Fruit fly (Drosophila melanogaster) whole organism, embryonic: ENCODE data around the gene Trs20.
A peak's percentile ranks its signal among the peaks of the same experiment; 100 is the strongest.

Source experiments
- BEAF-32 ChIP-seq: fragments of 200-800 bp; sonication (Bioruptor generic); optimal IDR thresholded peaks from 3 replicates; lab custom pipeline; 2017; ENCODE audit warnings: missing biosample characterization, missing genetic modification characterization, mild to moderate bottlenecking, moderate library complexity, missing genetic modification reagents
- Bgb ChIP-seq: fragments of 200-800 bp; sonication (Bioruptor generic); IDR thresholded peaks from 2 replicates; pipeline ENCODE4 v1.3.6; 2022; ENCODE audit warnings: missing biosample characterization, missing genetic modification characterization; ENCODE audit not compliant: partially characterized antibody
- CG10959 ChIP-seq: fragments of 200-800 bp; sonication (Bioruptor generic); IDR thresholded peaks from 2 replicates; pipeline ENCODE4 v1.3.6; 2022; ENCODE audit warnings: missing biosample characterization, missing genetic modification characterization
- CG11085 ChIP-seq: fragments of 200-800 bp; sonication (Bioruptor generic); IDR thresholded peaks from 2 replicates; pipeline ENCODE4 v1.3.6; 2022; ENCODE audit warnings: missing biosample characterization, missing genetic modification characterization
- CG12299 ChIP-seq: fragments of 200-800 bp; sonication (Bioruptor generic); optimal IDR thresholded peaks from 2 replicates; lab custom pipeline; 2018; ENCODE audit warnings: missing biosample characterization, mild to moderate bottlenecking, missing genetic modification characterization
- CG12942 ChIP-seq: fragments of 200-800 bp; sonication (Bioruptor generic); optimal IDR thresholded peaks from 3 replicates; lab custom pipeline; 2016; ENCODE audit warnings: missing biosample characterization, missing genetic modification characterization
- CG13624 ChIP-seq: fragments of 200-800 bp; sonication (Bioruptor generic); optimal IDR thresholded peaks from 2 replicates; lab custom pipeline; 2016; ENCODE audit warnings: missing biosample characterization, missing genetic modification characterization
- CG14667 ChIP-seq: fragments of 200-800 bp; sonication (Bioruptor generic); IDR thresholded peaks from 2 replicates; pipeline ENCODE4 v1.3.6; 2022; ENCODE audit warnings: missing biosample characterization, missing genetic modification characterization
- CG14710 ChIP-seq: fragments of 200-800 bp; sonication (Bioruptor generic); optimal IDR thresholded peaks from 3 replicates; lab custom pipeline; 2019; ENCODE audit warnings: missing biosample characterization, mild to moderate bottlenecking, missing genetic modification characterization, moderate library complexity
- CG17186 ChIP-seq: fragments of 200-800 bp; sonication (Bioruptor generic); optimal IDR thresholded peaks from 3 replicates; lab custom pipeline; 2017; ENCODE audit warnings: missing biosample characterization, missing genetic modification reagents, missing genetic modification characterization
- CG18262 ChIP-seq: fragments of 200-800 bp; optimal IDR thresholded peaks from 3 replicates; lab custom pipeline; 2019; ENCODE audit warnings: missing biosample characterization, mild to moderate bottlenecking, missing genetic modification characterization, moderate library complexity
- CG1832 ChIP-seq: fragments of 200-800 bp; sonication (Bioruptor generic); optimal IDR thresholded peaks from 2 replicates; lab custom pipeline; 2017; ENCODE audit warnings: missing biosample characterization, mild to moderate bottlenecking, missing genetic modification characterization, inconsistent platforms
- CG18764 ChIP-seq: fragments of 200-800 bp; sonication (Bioruptor generic); optimal IDR thresholded peaks from 3 replicates; lab custom pipeline; 2016; ENCODE audit warnings: missing biosample characterization, missing genetic modification characterization
- CG3407 ChIP-seq: fragments of 200-800 bp; sonication (Bioruptor generic); optimal IDR thresholded peaks from 2 replicates; lab custom pipeline; 2018; ENCODE audit warnings: missing biosample characterization, mild to moderate bottlenecking, missing genetic modification characterization
- CG42726 ChIP-seq: fragments of 200-800 bp; sonication (Bioruptor generic); IDR thresholded peaks from 2 replicates; pipeline ENCODE4 v1.3.6; 2022; ENCODE audit warnings: missing biosample characterization, missing genetic modification characterization; ENCODE audit not compliant: partially characterized antibody
- CG4360 ChIP-seq: fragments of 200-800 bp; sonication (Bioruptor generic); IDR thresholded peaks from 2 replicates; pipeline ENCODE4 v1.3.6; 2022; ENCODE audit warnings: missing biosample characterization, missing genetic modification characterization
- CG4730 ChIP-seq: fragments of 200-800 bp; sonication (Bioruptor generic); IDR thresholded peaks from 2 replicates; pipeline ENCODE4 v1.3.6; 2022; ENCODE audit warnings: missing biosample characterization, missing genetic modification characterization
- CG7372 ChIP-seq: fragments of 200-800 bp; sonication (Bioruptor generic); IDR thresholded peaks from 2 replicates; pipeline ENCODE4 v1.3.6; 2022; ENCODE audit warnings: missing biosample characterization, missing genetic modification characterization
- CG7556 ChIP-seq: fragments of 200-800 bp; sonication (Bioruptor generic); optimal IDR thresholded peaks from 2 replicates; lab custom pipeline; 2017; ENCODE audit warnings: missing biosample characterization, mild to moderate bottlenecking, missing genetic modification characterization
- CG7963 ChIP-seq: fragments of 200-800 bp; sonication (Bioruptor generic); IDR thresholded peaks from 3 replicates; pipeline ENCODE4 v1.3.6; 2022; ENCODE audit warnings: missing biosample characterization, missing genetic modification characterization; ENCODE audit not compliant: partially characterized antibody
- CG8765 ChIP-seq: fragments of 200-800 bp; sonication (Bioruptor generic); IDR thresholded peaks from 2 replicates; pipeline ENCODE4 v1.3.6; 2022; ENCODE audit warnings: missing biosample characterization, missing genetic modification characterization
- CG9876 ChIP-seq: fragments of 200-800 bp; sonication (Bioruptor generic); optimal IDR thresholded peaks from 2 replicates; lab custom pipeline; 2016; ENCODE audit warnings: missing biosample characterization, missing genetic modification characterization
- CG9932 ChIP-seq: fragments of 200-800 bp; sonication (Bioruptor generic); IDR thresholded peaks from 2 replicates; pipeline ENCODE4 v1.3.6; 2022; ENCODE audit warnings: missing biosample characterization, missing genetic modification characterization
- Chrac-16 ChIP-seq: fragments of 200-800 bp; sonication (Bioruptor generic); optimal IDR thresholded peaks from 3 replicates; lab custom pipeline; 2016; ENCODE audit warnings: missing biosample characterization, missing genetic modification characterization
- CoRest ChIP-seq: fragments of 200-800 bp; sonication (Bioruptor generic); optimal IDR thresholded peaks from 3 replicates; lab custom pipeline; 2018; ENCODE audit warnings: missing biosample characterization, mild to moderate bottlenecking, missing genetic modification characterization, moderate library complexity
- CrebB ChIP-seq: fragments of 200-800 bp; sonication (Bioruptor generic); optimal IDR thresholded peaks from 3 replicates; lab custom pipeline; 2018; ENCODE audit warnings: missing biosample characterization, mild to moderate bottlenecking, missing genetic modification characterization
- Doc3 ChIP-seq: fragments of 200-800 bp; sonication (Bioruptor generic); IDR thresholded peaks from 3 replicates; pipeline ENCODE4 v1.3.6; 2022; ENCODE audit warnings: missing biosample characterization, missing genetic modification characterization; ENCODE audit not compliant: partially characterized antibody
- Elba2 ChIP-seq: fragments of 200-800 bp; sonication (Bioruptor generic); optimal IDR thresholded peaks from 3 replicates; lab custom pipeline; 2016; ENCODE audit warnings: missing biosample characterization, missing genetic modification characterization
- H2.0 ChIP-seq: fragments of 200-800 bp; sonication (Bioruptor generic); IDR thresholded peaks from 2 replicates; pipeline ENCODE4 v1.3.6; 2022; ENCODE audit warnings: missing biosample characterization, missing genetic modification characterization
- NfI ChIP-seq: fragments of 200-800 bp; sonication (Bioruptor generic); optimal IDR thresholded peaks from 3 replicates; lab custom pipeline; 2018; ENCODE audit warnings: missing biosample characterization, mild to moderate bottlenecking, missing genetic modification characterization, moderate library complexity
- Opbp ChIP-seq: fragments of 200-800 bp; sonication (Bioruptor generic); IDR thresholded peaks from 3 replicates; pipeline ENCODE4 v1.3.6; 2022; ENCODE audit warnings: missing biosample characterization, missing genetic modification characterization; ENCODE audit not compliant: partially characterized antibody
- Poxn ChIP-seq: fragments of 200-800 bp; sonication (Bioruptor generic); IDR thresholded peaks from 2 replicates; pipeline ENCODE4 v1.3.6; 2022; ENCODE audit warnings: missing biosample characterization, missing genetic modification characterization
- Ravus ChIP-seq: fragments of 200-800 bp; sonication (Bioruptor generic); IDR thresholded peaks from 2 replicates; pipeline ENCODE4 v1.3.6; 2022; ENCODE audit warnings: missing biosample characterization, missing genetic modification characterization
- Side ChIP-seq: fragments of 200-800 bp; sonication (Bioruptor generic); optimal IDR thresholded peaks from 2 replicates; lab custom pipeline; 2016; ENCODE audit warnings: missing biosample characterization, missing genetic modification characterization
- Six4 ChIP-seq: fragments of 200-800 bp; sonication (Bioruptor generic); optimal IDR thresholded peaks from 2 replicates; lab custom pipeline; 2016; ENCODE audit warnings: missing biosample characterization, missing genetic modification characterization
- Ssrp ChIP-seq: fragments of 200-800 bp; sonication (Bioruptor generic); optimal IDR thresholded peaks from 2 replicates; lab custom pipeline; 2018; ENCODE audit warnings: missing biosample characterization, mild to moderate bottlenecking, missing genetic modification characterization, moderate library complexity
- YL-1 ChIP-seq: fragments of 200-800 bp; sonication (Bioruptor generic); optimal IDR thresholded peaks from 3 replicates; lab custom pipeline; 2017; ENCODE audit warnings: missing biosample characterization, mild to moderate bottlenecking, missing genetic modification characterization
- al ChIP-seq: fragments of 200-800 bp; sonication (Bioruptor generic); IDR thresholded peaks from 2 replicates; pipeline ENCODE4 v1.3.6; 2022; ENCODE audit warnings: missing biosample characterization, missing genetic modification characterization
- bowl ChIP-seq: fragments of 200-800 bp; sonication (Bioruptor generic); IDR thresholded peaks from 2 replicates; pipeline ENCODE4 v1.3.6; 2022; ENCODE audit warnings: missing biosample characterization, missing genetic modification characterization
- crc ChIP-seq: fragments of 200-800 bp; sonication (Bioruptor generic); optimal IDR thresholded peaks from 2 replicates; lab custom pipeline; 2016; ENCODE audit warnings: missing biosample characterization, missing genetic modification characterization
- gt ChIP-seq: fragments of 200-800 bp; sonication (Bioruptor generic); IDR thresholded peaks from 2 replicates; pipeline ENCODE4 v1.3.6; 2022; ENCODE audit warnings: missing biosample characterization, missing genetic modification characterization
- maf-S ChIP-seq: fragments of 200-800 bp; sonication (Bioruptor generic); optimal IDR thresholded peaks from 2 replicates; lab custom pipeline; 2016; ENCODE audit warnings: missing biosample characterization, missing genetic modification characterization
- nmo ChIP-seq: fragments of 200-800 bp; sonication (Bioruptor generic); optimal IDR thresholded peaks from 2 replicates; lab custom pipeline; 2018; ENCODE audit warnings: missing biosample characterization, mild to moderate bottlenecking, missing genetic modification characterization, moderate library complexity
- pho ChIP-seq: fragments of 200-800 bp; sonication (Bioruptor generic); optimal IDR thresholded peaks from 2 replicates; lab custom pipeline; 2016; ENCODE audit warnings: missing biosample characterization, missing genetic modification characterization
- schlank ChIP-seq: fragments of 200-800 bp; sonication (Bioruptor generic); optimal IDR thresholded peaks from 2 replicates; lab custom pipeline; 2018; ENCODE audit warnings: missing biosample characterization, mild to moderate bottlenecking, missing genetic modification characterization
- sim ChIP-seq: fragments of 200-800 bp; sonication (Bioruptor generic); IDR thresholded peaks from 2 replicates; pipeline ENCODE4 v1.3.6; 2022; ENCODE audit warnings: missing biosample characterization, missing genetic modification characterization
- sna ChIP-seq: fragments of 200-800 bp; sonication (Bioruptor generic); IDR thresholded peaks from 2 replicates; pipeline ENCODE4 v1.3.6; 2022; ENCODE audit warnings: missing biosample characterization, missing genetic modification characterization; ENCODE audit not compliant: partially characterized antibody
- stc ChIP-seq: fragments of 200-800 bp; sonication (Bioruptor generic); IDR thresholded peaks from 2 replicates; pipeline ENCODE4 v1.3.6; 2022; ENCODE audit warnings: missing biosample characterization, missing genetic modification characterization
- tap ChIP-seq: fragments of 200-800 bp; optimal IDR thresholded peaks from 3 replicates; lab custom pipeline; 2019; ENCODE audit warnings: missing biosample characterization, mild to moderate bottlenecking, missing genetic modification characterization, moderate library complexity
- tna ChIP-seq: fragments of 200-800 bp; sonication (Bioruptor generic); IDR thresholded peaks from 2 replicates; pipeline ENCODE4 v1.3.6; 2022; ENCODE audit warnings: missing biosample characterization, missing genetic modification characterization; ENCODE audit not compliant: partially characterized antibody
- tx ChIP-seq: fragments of 200-800 bp; sonication (Bioruptor generic); optimal IDR thresholded peaks from 2 replicates; lab custom pipeline; 2016; ENCODE audit warnings: missing biosample characterization, missing genetic modification characterization
- unpg ChIP-seq: fragments of 200-800 bp; sonication (Bioruptor generic); optimal IDR thresholded peaks from 3 replicates; lab custom pipeline; 2018; ENCODE audit warnings: missing biosample characterization, mild to moderate bottlenecking, missing genetic modification characterization, moderate library complexity

Trs20 gene

DNA sequence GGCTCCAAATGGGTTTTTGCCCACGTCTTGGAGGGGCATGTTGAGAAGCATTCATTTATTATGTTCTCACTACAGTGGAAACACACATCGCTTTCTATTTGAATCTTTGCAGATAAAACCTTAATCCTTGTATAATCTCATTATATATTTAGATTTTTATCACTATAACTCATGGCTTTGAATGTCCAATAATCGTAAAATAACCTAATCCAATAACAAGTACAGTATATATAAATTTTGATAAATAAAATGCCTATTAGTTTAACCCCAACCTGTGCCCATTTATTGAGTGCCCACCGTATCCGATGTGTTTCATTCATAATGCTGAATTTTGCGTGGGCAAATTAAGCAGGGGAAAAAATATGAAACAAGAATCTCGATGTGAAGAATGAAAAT, 15.1 kb upstream of the Trs20 start (continued):
- TF ChIP-seq CG12942, result no peak
- TF ChIP-seq Side (GFP tag; lab: Kevin White, UChicago), result no peak
- TF ChIP-seq CG7963, result no peak
- no peak for TF ChIP-seq CG4730
- no peak for TF ChIP-seq Bgb (GFP tag; lab: Robert Waterston, UW)
- TF ChIP-seq gt (GFP tag; lab: Robert Waterston, UW), result no peak
- TF ChIP-seq schlank (tag; lab: Kevin White, UChicago), result no peak
- TF ChIP-seq BEAF-32, result no peak
- TF ChIP-seq stc (GFP tag; lab: Robert Waterston, UW), result no peak
- TF ChIP-seq CG18262 (tag; lab: Kevin White, UChicago), result peak; percentile 6
- TF ChIP-seq sim, result no peak
- no peak for TF ChIP-seq sna
- TF ChIP-seq Poxn (GFP tag; lab: Robert Waterston, UW), result no peak
- no peak for TF ChIP-seq crc (GFP tag; lab: Kevin White, UChicago)
- TF ChIP-seq CrebB (tag; lab: Kevin White, UChicago), result no peak
- TF ChIP-seq CG8765 (GFP tag; lab: Robert Waterston, UW), result no peak
- no peak for TF ChIP-seq CG9876
- TF ChIP-seq Opbp (GFP tag; lab: Robert Waterston, UW), result no peak
- TF ChIP-seq maf-S, result no peak
- TF ChIP-seq nmo (GFP tag; lab: Kevin White, UChicago), result peak; percentile 14
- no peak for TF ChIP-seq Ravus (GFP tag; lab: Robert Waterston, UW)
- TF ChIP-seq NfI (GFP tag; lab: Kevin White, UChicago), result peak; percentile 43
- TF ChIP-seq H2.0, result no peak
- TF ChIP-seq unpg (GFP tag; lab: Kevin White, UChicago), result peak; percentile 49
- TF ChIP-seq CG11085 (GFP tag; lab: Robert Waterston, UW), result no peak
- no peak for TF ChIP-seq tx (GFP tag; lab: Kevin White, UChicago)
- TF ChIP-seq CG9932 (GFP tag; lab: Robert Waterston, UW), result no peak; the same call in 1 of the 2 replicates
- no peak for TF ChIP-seq CG14667
- TF ChIP-seq pho (GFP tag; lab: Kevin White, UChicago), result peak; percentile 5
- TF ChIP-seq CG13624 (GFP tag; lab: Kevin White, UChicago), result peak; percentile 28
- TF ChIP-seq Six4 (GFP tag; lab: Kevin White, UChicago), result no peak
- no peak for TF ChIP-seq Elba2 (GFP tag; lab: Kevin White, UChicago)
- no peak for TF ChIP-seq CG12299
- TF ChIP-seq tap (tag; lab: Kevin White, UChicago), result no peak
- TF ChIP-seq tna (GFP tag; lab: Robert Waterston, UW), result no peak
- TF ChIP-seq CG7372 (GFP tag; lab: Robert Waterston, UW), result 0 out of 2 replicates have a peak, but pooled peaks have one; percentile 25
- TF ChIP-seq CG1832 (GFP tag; lab: Kevin White, UChicago), result no peak
- TF ChIP-seq Doc3 (GFP tag; lab: Robert Waterston, UW), result no peak
- no peak for TF ChIP-seq CG42726
- no peak for TF ChIP-seq CG17186
- TF ChIP-seq al (GFP tag; lab: Robert Waterston, UW), result peak; percentile 63
- TF ChIP-seq CG18764 (GFP tag; lab: Kevin White, UChicago), result no peak
- TF ChIP-seq YL-1 (GFP tag; lab: Kevin White, UChicago), result no peak
- TF ChIP-seq CoRest (tag; lab: Kevin White, UChicago), result peak; percentile 44
- no peak for TF ChIP-seq CG4360 (GFP tag; lab: Robert Waterston, UW)
- TF ChIP-seq Ssrp (tag; lab: Kevin White, UChicago), result peak; percentile 4
- no peak for TF ChIP-seq Chrac-16 (GFP tag; lab: Kevin White, UChicago)
- no peak for TF ChIP-seq CG14710 (tag; lab: Kevin White, UChicago)
- no peak for TF ChIP-seq bowl
- no peak for TF ChIP-seq CG3407 (GFP tag; lab: Kevin White, UChicago)
- peak; percentile 39 for TF ChIP-seq CG7556 (GFP tag; lab: Kevin White, UChicago)
- no peak for TF ChIP-seq CG10959 (GFP tag; lab: Robert Waterston, UW)
